Worm (Caenorhabditis elegans): ENCODE measurements around the gene C15B12.1.

DNA sequence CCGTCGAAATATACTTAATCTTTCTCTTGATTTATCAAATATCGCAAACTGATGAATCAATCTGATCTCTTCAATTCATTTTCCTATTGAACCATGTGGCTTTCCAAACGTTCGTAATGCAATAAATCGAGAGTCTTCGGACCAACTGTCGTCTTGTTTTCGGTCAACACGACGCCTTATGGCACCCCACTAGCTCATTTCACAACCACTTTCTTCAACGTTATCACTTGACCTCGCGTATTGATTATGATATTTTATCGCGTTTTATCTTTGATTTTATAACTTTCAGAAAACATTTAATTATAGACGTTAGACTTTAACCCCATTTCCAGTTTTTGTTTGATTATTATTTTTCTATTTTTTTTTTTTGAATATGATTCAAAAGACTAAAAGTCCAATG is 33.2 kb downstream of the C15B12.1 start:
- TF ChIP-seq him-1 (tag; optimal IDR thresholded peaks at IDR 0.05) (no peak), W03F9.2 (tag; optimal IDR thresholded peaks at IDR 0.05) (no peak)

Data from whole organism, L4/young adult.